Worm (Caenorhabditis elegans) whole organism, L4 larva: ENCODE results near the gene F07C6.4.

Experiments used
- ces-1 ChIP-seq: fragments of 150-350 bp; sonication (generic microtip); optimal IDR thresholded peaks from 4 replicates; lab custom pipeline; 2014; ENCODE audit warnings: missing biosample characterization, missing genetic modification reagents, missing genetic modification characterization
- nhr-11 ChIP-seq: fragments of 150-350 bp; optimal IDR thresholded peaks from 2 replicates; lab custom pipeline; 2014; ENCODE audit warnings: missing biosample characterization, missing genetic modification characterization
- nhr-28 ChIP-seq: fragments of 150-350 bp; optimal IDR thresholded peaks from 2 replicates; lab custom pipeline; 2014; ENCODE audit warnings: missing biosample characterization, missing genetic modification characterization

- no peak for TF ChIP-seq ces-1
- no peak for TF ChIP-seq nhr-28 (tag; lab: Kevin White, UChicago)
- no peak for TF ChIP-seq nhr-11 (tag; lab: Kevin White, UChicago)
These were observed 37.2 kb downstream of the F07C6.4 start for ce11 chrIV:12842895-12843294.
